Worm (Caenorhabditis elegans) whole organism, L3 larva: ENCODE measurements around the gene nhr-10.

Experiments
- ZK546.5 ChIP-seq: sonication (generic microtip); optimal IDR thresholded peaks from 2 replicates; lab custom pipeline; 2017; ENCODE audit warnings: missing biosample characterization, missing genetic modification characterization
- aly-2 ChIP-seq: fragments of 150-350 bp; optimal IDR thresholded peaks from 2 replicates; lab custom pipeline; 2014; ENCODE audit warnings: missing biosample characterization, missing genetic modification characterization
- ama-1 ChIP-seq: fragments of 150-350 bp; optimal IDR thresholded peaks from 2 replicates; lab custom pipeline; 2018
- ceh-82 ChIP-seq: fragments of 150-350 bp; optimal IDR thresholded peaks from 2 replicates; lab custom pipeline; 2014; ENCODE audit warnings: missing biosample characterization, missing genetic modification characterization
- ceh-9 ChIP-seq: sonication (generic microtip); optimal IDR thresholded peaks from 2 replicates; lab custom pipeline; 2018; ENCODE audit warnings: missing biosample characterization, missing genetic modification characterization
- lin-39 ChIP-seq: fragments of 150-350 bp; optimal IDR thresholded peaks from 2 replicates; lab custom pipeline; 2018; ENCODE audit warnings: missing biosample characterization, missing genetic modification reagents, missing genetic modification characterization
- mdl-1 ChIP-seq: fragments of 150-350 bp; optimal IDR thresholded peaks from 2 replicates; lab custom pipeline; 2014; ENCODE audit warnings: missing biosample characterization, missing genetic modification characterization
- nhr-23 ChIP-seq: fragments of 150-350 bp; optimal IDR thresholded peaks from 2 replicates; lab custom pipeline; 2014; ENCODE audit warnings: missing biosample characterization, missing genetic modification reagents, missing genetic modification characterization
- nhr-43 ChIP-seq: sonication (generic microtip); optimal IDR thresholded peaks from 2 replicates; lab custom pipeline; 2016; ENCODE audit warnings: mild to moderate bottlenecking, missing genetic modification characterization, missing compliant biosample characterization; ENCODE audit not compliant: poor library complexity, severe bottlenecking
- unc-62 ChIP-seq: fragments of 150-350 bp; sonication (generic microtip); optimal IDR thresholded peaks from 4 replicates; lab custom pipeline; 2014; ENCODE audit warnings: missing biosample characterization, missing genetic modification reagents, missing genetic modification characterization
- zag-1 ChIP-seq: fragments of 150-350 bp; optimal IDR thresholded peaks from 2 replicates; lab custom pipeline; 2014; ENCODE audit warnings: missing biosample characterization, missing genetic modification characterization
- ztf-11 ChIP-seq: fragments of 150-350 bp; optimal IDR thresholded peaks from 2 replicates; lab custom pipeline; 2014; ENCODE audit warnings: missing biosample characterization, missing genetic modification characterization

DNA sequence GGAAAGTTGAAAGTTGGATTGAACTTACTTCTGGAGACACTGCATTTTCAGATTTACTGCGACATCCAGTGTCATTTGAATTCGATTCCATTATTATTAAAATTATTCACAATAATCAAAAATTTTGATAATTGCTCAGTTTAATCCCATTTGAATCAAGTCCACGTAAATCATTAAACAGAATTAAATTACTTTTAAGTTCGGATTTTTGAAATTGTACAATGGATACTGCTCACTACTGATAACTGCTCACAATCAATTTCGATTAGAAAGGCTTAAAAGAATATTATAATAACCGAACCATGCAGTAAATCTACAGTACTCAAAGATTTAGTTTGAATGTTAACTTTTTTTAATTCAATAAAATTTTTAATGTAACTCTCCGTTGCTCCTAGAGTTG, 51.1 kb downstream of the nhr-10 start, which contains the start of gene R01H2.4:
- TF ChIP-seq unc-62 (GFP tag; lab: Kevin White, UChicago) (no peak), nhr-23 (tag; lab: Kevin White, UChicago) (no peak), ceh-9 (tag; lab: Kevin White, UChicago) (no peak), ztf-11 (tag; lab: Kevin White, UChicago) (no peak), mdl-1 (tag; lab: Kevin White, UChicago) (no peak), lin-39 (tag; lab: Kevin White, UChicago) (no peak), ZK546.5 (tag; lab: Kevin White, UChicago) (no peak), zag-1 (tag; lab: Kevin White, UChicago) (no peak), aly-2 (tag; lab: Kevin White, UChicago) (no peak), nhr-43 (tag; lab: Kevin White, UChicago) (no peak), ama-1 (no peak), ceh-82 (tag; lab: Kevin White, UChicago) (no peak)
